Worm (Caenorhabditis elegans): Measurements from ENCODE around the gene F17C8.3.

F17C8.3 gene

DNA sequence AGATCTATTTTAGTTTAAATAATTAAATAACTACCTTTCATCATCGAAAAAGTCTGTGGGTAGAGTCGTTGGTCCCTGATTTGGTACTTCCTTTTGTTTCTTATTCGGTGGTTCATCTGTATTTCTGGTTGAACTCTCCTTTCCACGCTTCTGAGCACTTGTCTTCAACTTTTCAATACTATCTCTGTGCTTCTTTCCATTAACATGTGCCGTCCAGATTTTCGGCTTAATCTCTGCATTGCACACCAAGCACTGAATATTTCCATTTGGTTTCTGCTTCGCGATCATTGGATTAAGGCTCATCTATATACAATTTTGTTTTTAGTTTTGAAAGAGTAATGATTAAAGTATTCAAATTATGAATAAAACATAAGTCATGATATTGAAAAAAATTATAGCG is 31.8 kb upstream of the F17C8.3 start, which contains the start of gene sel-13:
Gene sel-13 (minus strand): TSS at position 303 of the 400 bp plus-strand sequence.
- TF ChIP-seq elt-1 (tag; optimal IDR thresholded peaks at IDR 0.05; ENCODE audit: borderline replicate concordance, insufficient read depth) (no peak), lsy-2 (tag; optimal IDR thresholded peaks at IDR 0.05) (no peak), snpc-4 (tag; optimal IDR thresholded peaks at IDR 0.05) (no peak), ztf-11 (tag; optimal IDR thresholded peaks at IDR 0.05) (no peak), sem-2 (GFP tag; optimal IDR thresholded peaks at IDR 0.05) (no peak), elt-3 (tag; optimal IDR thresholded peaks at IDR 0.05) (no peak), ham-2 (GFP tag; optimal IDR thresholded peaks at IDR 0.05) (no peak), nhr-76 (tag; optimal IDR thresholded peaks at IDR 0.05) (no peak), ceh-43 (GFP tag; optimal IDR thresholded peaks at IDR 0.05) (no peak), zip-8 (tag; optimal IDR thresholded peaks at IDR 0.05) (no peak), nhr-237 (tag; optimal IDR thresholded peaks at IDR 0.05) (no peak), unc-39 (tag; optimal IDR thresholded peaks at IDR 0.05) (no peak), bed-3 (GFP tag; optimal IDR thresholded peaks at IDR 0.05) (no peak), nhr-28 (tag; optimal IDR thresholded peaks at IDR 0.05) (no peak), ceh-83 (GFP tag; optimal IDR thresholded peaks at IDR 0.05) (no peak)

ce11 chrIII:4703932-4704454 is 27.7 kb upstream of the F17C8.3 start, which contains the start of the genes clp-2 and mrpl-16:
clp-2 (minus strand) TSS chrIII:4704025.
mrpl-16 (plus strand) TSS chrIII:4704404.
- TF ChIP-seq nhr-28 (tag; optimal IDR thresholded peaks at IDR 0.05) (no peak), unc-39 (tag; optimal IDR thresholded peaks at IDR 0.05) (no peak), mep-1 (tag; optimal IDR thresholded peaks at IDR 0.05) (no peak), ztf-11 (tag; optimal IDR thresholded peaks at IDR 0.05) (no peak), ceh-83 (GFP tag; optimal IDR thresholded peaks at IDR 0.05) (no peak), drap-1 (GFP tag; optimal IDR thresholded peaks at IDR 0.05) (no peak), lin-32 (GFP tag; optimal IDR thresholded peaks at IDR 0.05) (no peak)

DNA sequence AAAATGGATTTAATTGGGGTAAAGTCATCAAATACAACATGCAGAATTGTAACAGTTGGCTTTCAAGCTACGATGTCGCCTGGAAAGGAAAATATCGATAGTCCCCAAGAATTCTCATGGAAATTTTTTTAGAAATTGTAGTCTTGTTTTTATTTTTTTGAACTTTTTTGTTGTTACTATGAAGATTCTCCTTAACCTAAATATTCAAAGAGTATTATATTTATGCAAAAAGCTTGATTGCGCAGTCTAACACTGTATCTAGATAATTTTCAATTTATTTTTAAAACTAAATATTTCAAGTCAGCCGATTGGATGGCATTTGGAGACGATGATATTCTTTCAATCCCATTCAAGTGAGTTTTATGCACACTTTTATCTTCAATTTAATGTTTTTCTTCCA is 26.5 kb upstream of the F17C8.3 start, which contains the start of gene pgap-2:
Gene pgap-2 (plus strand): TSS at position 301 of the 400 bp plus-strand sequence.
- TF ChIP-seq mls-2 (tag; optimal IDR thresholded peaks at IDR 0.05) (no peak), elt-1 (tag; optimal IDR thresholded peaks at IDR 0.05; ENCODE audit: borderline replicate concordance, insufficient read depth) (no peak), lin-13 (tag; optimal IDR thresholded peaks at IDR 0.05) (no peak), nhr-237 (tag; optimal IDR thresholded peaks at IDR 0.05) (no peak), nhr-2 (tag; optimal IDR thresholded peaks at IDR 0.05) (no peak), ceh-83 (GFP tag; optimal IDR thresholded peaks at IDR 0.05) (no peak), unc-120 (tag; optimal IDR thresholded peaks at IDR 0.05; ENCODE audit: poor library complexity, severe bottlenecking) (no peak), ceh-39 (tag; optimal IDR thresholded peaks at IDR 0.05) (no peak), flh-1 (GFP tag; optimal IDR thresholded peaks at IDR 0.05) (no peak), sptf-1 (tag; optimal IDR thresholded peaks at IDR 0.05) (no peak), ztf-11 (tag; optimal IDR thresholded peaks at IDR 0.05) (no peak), drap-1 (GFP tag; optimal IDR thresholded peaks at IDR 0.05) (no peak), ham-2 (GFP tag; optimal IDR thresholded peaks at IDR 0.05) (no peak), ces-1 (GFP tag; optimal IDR thresholded peaks at IDR 0.05) (no peak), tbx-8 (GFP tag; optimal IDR thresholded peaks at IDR 0.05) (no peak), elt-3 (tag; optimal IDR thresholded peaks at IDR 0.05) (no peak), unc-39 (tag; optimal IDR thresholded peaks at IDR 0.05) (no peak), cnd-1 (tag; optimal IDR thresholded peaks at IDR 0.05) (no peak), hlh-1 (tag; optimal IDR thresholded peaks at IDR 0.05) (no peak), blmp-1 (tag; optimal IDR thresholded peaks at IDR 0.05) (no peak)

DNA sequence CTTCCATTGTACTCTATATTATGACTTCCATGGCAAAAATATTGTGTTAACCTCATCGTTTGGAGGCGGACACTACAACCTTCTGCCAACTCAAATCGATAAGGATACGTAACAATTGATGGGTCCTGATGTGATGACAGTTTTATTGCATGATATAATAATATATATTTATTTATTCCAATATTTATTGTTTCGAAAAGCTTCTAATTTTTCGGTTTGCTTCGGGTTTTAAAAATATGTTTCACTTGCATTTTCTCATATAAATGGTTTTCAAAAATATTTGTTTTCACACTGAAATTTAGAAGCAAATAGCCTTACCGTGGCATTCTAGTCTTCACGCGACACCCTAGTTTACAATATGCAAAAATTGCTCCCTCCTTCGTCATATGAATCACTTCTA is 25.1 kb upstream of the F17C8.3 start, which contains the start of gene T04A8.13:
Gene T04A8.13 (plus strand): TSS at position 301 of the 400 bp plus-strand sequence.
- TF ChIP-seq nhr-237 (tag; optimal IDR thresholded peaks at IDR 0.05), result no peak
- TF ChIP-seq ces-1 (GFP tag; optimal IDR thresholded peaks at IDR 0.05), result no peak
- TF ChIP-seq nhr-12 (tag; optimal IDR thresholded peaks at IDR 0.05), result no peak
- TF ChIP-seq lin-32 (GFP tag; optimal IDR thresholded peaks at IDR 0.05), result no peak
- no peak for TF ChIP-seq bed-3 (GFP tag; optimal IDR thresholded peaks at IDR 0.05)
- TF ChIP-seq lsy-2 (tag; optimal IDR thresholded peaks at IDR 0.05), result no peak
- TF ChIP-seq ceh-39 (tag; optimal IDR thresholded peaks at IDR 0.05), result no peak
- TF ChIP-seq mab-5 (tag; optimal IDR thresholded peaks at IDR 0.05), result no peak
- no peak for TF ChIP-seq drap-1 (GFP tag; optimal IDR thresholded peaks at IDR 0.05)
- no peak for TF ChIP-seq nhr-28 (tag; optimal IDR thresholded peaks at IDR 0.05)
- no peak for TF ChIP-seq ceh-43 (GFP tag; optimal IDR thresholded peaks at IDR 0.05)
- no peak for TF ChIP-seq lin-13 (tag; optimal IDR thresholded peaks at IDR 0.05)
- TF ChIP-seq mls-2 (tag; optimal IDR thresholded peaks at IDR 0.05), result no peak
- no peak for TF ChIP-seq sem-2 (GFP tag; optimal IDR thresholded peaks at IDR 0.05)

All from whole organism, mixed stage, embryonic.